Worm (Caenorhabditis elegans) whole organism, mixed stage, embryonic: ENCODE results near the gene scd-1.
A peak's percentile ranks its signal among the peaks of the same experiment; 100 is the strongest.

Experiments used
- M03D4.4 ChIP-seq: sonication (generic microtip); optimal IDR thresholded peaks from 2 replicates; lab custom pipeline; 2017; ENCODE audit warnings: mild to moderate bottlenecking, missing genetic modification characterization, missing compliant biosample characterization
- bed-3 ChIP-seq: fragments of 200-800 bp; sonication (Bioruptor generic); optimal IDR thresholded peaks from 3 replicates; lab custom pipeline; 2018; ENCODE audit warnings: mild to moderate bottlenecking, missing genetic modification characterization, moderate library complexity, missing compliant biosample characterization
- blmp-1 ChIP-seq: fragments of 150-350 bp; optimal IDR thresholded peaks from 2 replicates; lab custom pipeline; 2014; ENCODE audit warnings: missing biosample characterization, missing genetic modification characterization
- ceh-39 ChIP-seq: fragments of 150-350 bp; optimal IDR thresholded peaks from 2 replicates; lab custom pipeline; 2014; ENCODE audit warnings: missing biosample characterization, missing genetic modification characterization
- ceh-43 ChIP-seq: fragments of 200-800 bp; sonication (Bioruptor generic); optimal IDR thresholded peaks from 2 replicates; lab custom pipeline; 2018; ENCODE audit warnings: mild to moderate bottlenecking, missing genetic modification characterization, moderate library complexity, missing compliant biosample characterization
- ceh-83 ChIP-seq: fragments of 200-800 bp; sonication (Bioruptor generic); optimal IDR thresholded peaks from 2 replicates; lab custom pipeline; 2018; ENCODE audit warnings: mild to moderate bottlenecking, missing genetic modification characterization, missing compliant biosample characterization
- ces-1 ChIP-seq: fragments of 150-350 bp; optimal IDR thresholded peaks from 2 replicates; lab custom pipeline; 2014; ENCODE audit warnings: missing biosample characterization, missing genetic modification reagents, missing genetic modification characterization
- cnd-1 ChIP-seq: fragments of 200-800 bp; sonication (Bioruptor generic); optimal IDR thresholded peaks from 2 replicates; lab custom pipeline; 2018; ENCODE audit warnings: mild to moderate bottlenecking, missing genetic modification characterization, missing compliant biosample characterization
- drap-1 ChIP-seq: fragments of 200-800 bp; sonication (Bioruptor generic); optimal IDR thresholded peaks from 3 replicates; lab custom pipeline; 2018; ENCODE audit warnings: mild to moderate bottlenecking, missing genetic modification characterization, missing compliant biosample characterization
- flh-1 ChIP-seq: fragments of 200-800 bp; sonication (Bioruptor generic); optimal IDR thresholded peaks from 2 replicates; lab custom pipeline; 2018; ENCODE audit warnings: mild to moderate bottlenecking, missing genetic modification characterization, moderate library complexity, missing compliant biosample characterization
- ham-2 ChIP-seq: fragments of 200-800 bp; sonication (Bioruptor generic); optimal IDR thresholded peaks from 2 replicates; lab custom pipeline; 2018; ENCODE audit warnings: mild to moderate bottlenecking, missing genetic modification characterization, missing compliant biosample characterization
- hlh-1 ChIP-seq: fragments of 150-350 bp; optimal IDR thresholded peaks from 2 replicates; lab custom pipeline; 2014; ENCODE audit warnings: missing biosample characterization, missing genetic modification reagents, missing genetic modification characterization
- lin-13 ChIP-seq: fragments of 150-350 bp; optimal IDR thresholded peaks from 2 replicates; lab custom pipeline; 2014; ENCODE audit warnings: missing biosample characterization, missing genetic modification characterization
- lin-32 ChIP-seq: fragments of 200-800 bp; sonication (Bioruptor generic); optimal IDR thresholded peaks from 2 replicates; lab custom pipeline; 2018; ENCODE audit warnings: mild to moderate bottlenecking, missing genetic modification characterization, missing compliant biosample characterization
- lsy-2 ChIP-seq: fragments of 150-350 bp; optimal IDR thresholded peaks from 2 replicates; lab custom pipeline; 2014; ENCODE audit warnings: missing biosample characterization, missing genetic modification characterization
- mab-5 ChIP-seq: fragments of 150-350 bp; optimal IDR thresholded peaks from 2 replicates; lab custom pipeline; 2014; ENCODE audit warnings: missing biosample characterization, missing genetic modification characterization
- mep-1 ChIP-seq: fragments of 150-350 bp; optimal IDR thresholded peaks from 2 replicates; lab custom pipeline; 2017; ENCODE audit warnings: missing biosample characterization, missing genetic modification reagents, missing genetic modification characterization, inconsistent platforms
- mls-2 ChIP-seq: sonication (generic microtip); optimal IDR thresholded peaks from 2 replicates; lab custom pipeline; 2016; ENCODE audit warnings: mild to moderate bottlenecking, missing genetic modification characterization, moderate library complexity, missing compliant biosample characterization
- nhr-2 ChIP-seq: fragments of 150-350 bp; optimal IDR thresholded peaks from 2 replicates; lab custom pipeline; 2014; ENCODE audit warnings: missing biosample characterization, missing genetic modification characterization
- nhr-237 ChIP-seq: fragments of 150-350 bp; optimal IDR thresholded peaks from 2 replicates; lab custom pipeline; 2014; ENCODE audit warnings: missing biosample characterization, missing genetic modification characterization
- pha-4 ChIP-seq: fragments of 150-350 bp; optimal IDR thresholded peaks from 2 replicates; lab custom pipeline; 2018; ENCODE audit warnings: missing biosample characterization, missing genetic modification reagents, missing genetic modification characterization
- sem-2 ChIP-seq: fragments of 200-800 bp; sonication (Bioruptor generic); optimal IDR thresholded peaks from 2 replicates; lab custom pipeline; 2018; ENCODE audit warnings: mild to moderate bottlenecking, missing genetic modification characterization, missing compliant biosample characterization
- snpc-4 ChIP-seq: fragments of 150-350 bp; optimal IDR thresholded peaks from 2 replicates; lab custom pipeline; 2014; ENCODE audit warnings: missing biosample characterization, missing genetic modification characterization
- sptf-1 ChIP-seq: sonication (generic microtip); optimal IDR thresholded peaks from 2 replicates; lab custom pipeline; 2017; ENCODE audit warnings: mild to moderate bottlenecking, missing genetic modification characterization, moderate library complexity, missing compliant biosample characterization
- tbx-8 ChIP-seq: fragments of 200-800 bp; sonication (Bioruptor generic); optimal IDR thresholded peaks from 2 replicates; lab custom pipeline; 2018; ENCODE audit warnings: mild to moderate bottlenecking, missing genetic modification characterization, moderate library complexity, missing compliant biosample characterization
- unc-120 ChIP-seq: sonication (generic microtip); optimal IDR thresholded peaks from 2 replicates; lab custom pipeline; 2017; ENCODE audit warnings: missing genetic modification characterization, missing compliant biosample characterization; ENCODE audit not compliant: poor library complexity, severe bottlenecking
- unc-39 ChIP-seq: fragments of 150-350 bp; optimal IDR thresholded peaks from 2 replicates; lab custom pipeline; 2014; ENCODE audit warnings: missing biosample characterization, missing genetic modification characterization
- unc-62 ChIP-seq: fragments of 150-350 bp; optimal IDR thresholded peaks from 2 replicates; lab custom pipeline; 2014; ENCODE audit warnings: missing biosample characterization, missing genetic modification reagents, missing genetic modification characterization
- zip-8 ChIP-seq: fragments of 150-350 bp; optimal IDR thresholded peaks from 2 replicates; lab custom pipeline; 2014; ENCODE audit warnings: missing biosample characterization, missing genetic modification characterization
- ztf-11 ChIP-seq: fragments of 150-350 bp; optimal IDR thresholded peaks from 2 replicates; lab custom pipeline; 2014; ENCODE audit warnings: missing biosample characterization, missing genetic modification characterization

scd-1 gene

ce11 chrX:12469846-12470245 is 55.7 kb downstream of the scd-1 start:
- TF ChIP-seq drap-1 (GFP tag; lab: Kevin White, UChicago) (no peak), nhr-2 (no peak), ceh-83 (no peak), hlh-1 (no peak), ztf-11 (tag; lab: Kevin White, UChicago) (no peak), unc-39 (tag; lab: Kevin White, UChicago) (no peak), ceh-39 (no peak), snpc-4 (tag; lab: Kevin White, UChicago) (no peak), mab-5 (no peak), ceh-43 (GFP tag; lab: Kevin White, UChicago) (no peak), mls-2 (tag; lab: Kevin White, UChicago) (no peak)

ce11 chrX:12467660-12468111 is 57.9 kb downstream of the scd-1 start, which contains the start of gene myo-2:
myo-2 (plus strand) TSS chrX:12468061.
- TF ChIP-seq pha-4 (tag; lab: Kevin White, UChicago) (peak; percentile 17), blmp-1 (tag; lab: Kevin White, UChicago) (no peak), ceh-39 (no peak)

- TF ChIP-seq sem-2 (GFP tag; lab: Kevin White, UChicago), result no peak
- no peak for TF ChIP-seq ceh-83
- TF ChIP-seq ham-2 (GFP tag; lab: Kevin White, UChicago), result no peak
- TF ChIP-seq cnd-1 (tag; lab: Kevin White, UChicago), result no peak
- TF ChIP-seq ceh-39, result no peak
- no peak for TF ChIP-seq ztf-11 (tag; lab: Kevin White, UChicago)
- no peak for TF ChIP-seq nhr-237 (tag; lab: Kevin White, UChicago)
- no peak for TF ChIP-seq unc-39 (tag; lab: Kevin White, UChicago)
Observed at ce11 chrX:12466769-12467168, 58.8 kb downstream of the scd-1 start, which contains the start of gene cdf-2. cdf-2 (minus strand) TSS chrX:12466917.

- TF ChIP-seq zip-8 (tag; lab: Kevin White, UChicago) (no peak), ham-2 (GFP tag; lab: Kevin White, UChicago) (no peak), tbx-8 (GFP tag; lab: Kevin White, UChicago) (no peak), lin-32 (GFP tag; lab: Kevin White, UChicago) (no peak), lsy-2 (no peak), blmp-1 (tag; lab: Kevin White, UChicago) (no peak), mls-2 (tag; lab: Kevin White, UChicago) (no peak), hlh-1 (no peak), mab-5 (no peak), pha-4 (tag; lab: Kevin White, UChicago) (no peak), bed-3 (no peak), sem-2 (GFP tag; lab: Kevin White, UChicago) (no peak), nhr-237 (tag; lab: Kevin White, UChicago) (no peak), snpc-4 (tag; lab: Kevin White, UChicago) (no peak)
Observed at ce11 chrX:12463504-12463903, 62.1 kb downstream of the scd-1 start, which contains the start of gene T18D3.5. T18D3.5 (plus strand) TSS chrX:12463804.

ce11 chrX:12461557-12461956 is 64.0 kb downstream of the scd-1 start, which contains the start of gene odr-7:
odr-7 (minus strand) TSS chrX:12461657.
- TF ChIP-seq unc-39 (tag; lab: Kevin White, UChicago), result no peak
- no peak for TF ChIP-seq ham-2 (GFP tag; lab: Kevin White, UChicago)
- TF ChIP-seq mep-1 (tag; lab: Kevin White, UChicago), result no peak
- TF ChIP-seq ceh-39, result no peak

ce11 chrX:12458021-12458420 is 67.6 kb downstream of the scd-1 start:
- TF ChIP-seq ces-1 (GFP tag; lab: Kevin White, UChicago) (no peak), ceh-43 (GFP tag; lab: Kevin White, UChicago) (peak; percentile 35), drap-1 (GFP tag; lab: Kevin White, UChicago) (peak; percentile 83), hlh-1 (peak; percentile 53), pha-4 (tag; lab: Kevin White, UChicago) (no peak), flh-1 (no peak), M03D4.4 (peak; percentile 82), sptf-1 (tag; lab: Kevin White, UChicago) (peak; percentile 73), sem-2 (GFP tag; lab: Kevin White, UChicago) (peak; percentile 74), snpc-4 (tag; lab: Kevin White, UChicago) (no peak), ztf-11 (tag; lab: Kevin White, UChicago) (no peak), mls-2 (tag; lab: Kevin White, UChicago) (peak; percentile 80), ceh-83 (peak; percentile 77), cnd-1 (tag; lab: Kevin White, UChicago) (peak; percentile 76), ham-2 (GFP tag; lab: Kevin White, UChicago) (peak; percentile 80), lin-13 (tag; lab: Kevin White, UChicago) (peak; percentile 10), bed-3 (peak; percentile 53), nhr-237 (tag; lab: Kevin White, UChicago) (peak; percentile 30), tbx-8 (GFP tag; lab: Kevin White, UChicago) (peak; percentile 38), mep-1 (tag; lab: Kevin White, UChicago) (peak; percentile 28), unc-120 (tag; lab: Kevin White, UChicago) (peak; percentile 60), unc-62 (GFP tag; lab: Kevin White, UChicago) (peak; percentile 47), lin-32 (GFP tag; lab: Kevin White, UChicago) (peak; percentile 77), ceh-39 (no peak)
